Fruit fly (Drosophila melanogaster) whole organism, embryonic: ENCODE measurements around the gene CG12607.

Experiments
- CG12104 ChIP-seq: fragments of 200-800 bp; sonication (Bioruptor generic); optimal IDR thresholded peaks from 3 replicates; lab custom pipeline; 2016; ENCODE audit warnings: missing biosample characterization, missing genetic modification characterization
- CG15514 ChIP-seq: fragments of 200-800 bp; sonication (Bioruptor generic); optimal IDR thresholded peaks from 3 replicates; lab custom pipeline; 2017; ENCODE audit warnings: missing biosample characterization, missing genetic modification characterization, mild to moderate bottlenecking, moderate library complexity, missing genetic modification reagents
- CG1603 ChIP-seq: fragments of 200-800 bp; sonication (Bioruptor generic); optimal IDR thresholded peaks from 2 replicates; lab custom pipeline; 2019; ENCODE audit warnings: missing biosample characterization, mild to moderate bottlenecking, missing genetic modification characterization, moderate library complexity
- CG17361 ChIP-seq: fragments of 200-800 bp; sonication (Bioruptor generic); IDR thresholded peaks from 3 replicates; pipeline ENCODE4 v1.3.6; 2022; ENCODE audit warnings: missing biosample characterization, missing genetic modification characterization
- CG31388 ChIP-seq: fragments of 200-800 bp; sonication (Bioruptor generic); optimal IDR thresholded peaks from 2 replicates; lab custom pipeline; 2016; ENCODE audit warnings: missing biosample characterization, missing genetic modification characterization
- CG3163 ChIP-seq: fragments of 200-800 bp; sonication (Bioruptor generic); optimal IDR thresholded peaks from 3 replicates; lab custom pipeline; 2016; ENCODE audit warnings: missing biosample characterization, missing genetic modification characterization
- CG8290 ChIP-seq, 3 experiments: fragments of 200-800 bp; sonication (Bioruptor generic); optimal IDR thresholded peaks; 2 replicates each; lab custom pipeline; 2016 to 2019; ENCODE audit warnings: missing biosample characterization in 3 of 3, missing genetic modification characterization in 3 of 3, mild to moderate bottlenecking in 2 of 3, moderate library complexity in 1 of 3
- CG9797 ChIP-seq: fragments of 200-800 bp; sonication (Bioruptor generic); optimal IDR thresholded peaks from 3 replicates; lab custom pipeline; 2018; ENCODE audit warnings: missing biosample characterization, mild to moderate bottlenecking, missing genetic modification characterization
- Ets65A ChIP-seq: fragments of 200-800 bp; sonication (Bioruptor generic); peaks from one replicate; lab custom pipeline; 2016; ENCODE audit warnings: missing biosample characterization, missing genetic modification characterization
- Lim3 ChIP-seq: fragments of 200-800 bp; sonication (Bioruptor generic); IDR thresholded peaks from 2 replicates; pipeline ENCODE4 v1.3.6; 2022; ENCODE audit warnings: missing biosample characterization, missing genetic modification characterization
- NFAT ChIP-seq: fragments of 200-800 bp; sonication (Bioruptor generic); IDR thresholded peaks from 2 replicates; pipeline ENCODE4 v1.3.6; 2022; ENCODE audit warnings: missing biosample characterization, missing genetic modification characterization
- Neu2 ChIP-seq: fragments of 200-800 bp; sonication (Bioruptor generic); optimal IDR thresholded peaks from 3 replicates; lab custom pipeline; 2016; ENCODE audit warnings: missing biosample characterization, missing genetic modification characterization, borderline replicate concordance
- Optix ChIP-seq: fragments of 200-800 bp; sonication (Bioruptor generic); IDR thresholded peaks from 3 replicates; pipeline ENCODE4 v1.3.6; 2022; ENCODE audit warnings: missing biosample characterization, missing genetic modification characterization
- Pdp1 ChIP-seq, 2 experiments: fragments of 200-800 bp; sonication (Bioruptor generic); optimal IDR thresholded peaks; 3 replicates each; lab custom pipeline; 2016; ENCODE audit warnings: missing biosample characterization in 2 of 2, missing genetic modification characterization in 2 of 2, mild to moderate bottlenecking in 1 of 2, moderate library complexity in 1 of 2
- Scr ChIP-seq: fragments of 200-800 bp; sonication (Bioruptor generic); IDR thresholded peaks from 2 replicates; pipeline ENCODE4 v1.3.6; 2022; ENCODE audit warnings: missing biosample characterization, missing genetic modification characterization; ENCODE audit not compliant: partially characterized antibody
- Sry-β ChIP-seq: fragments of 200-800 bp; sonication (Bioruptor generic); optimal IDR thresholded peaks from 2 replicates; lab custom pipeline; 2018; ENCODE audit warnings: missing biosample characterization, mild to moderate bottlenecking, missing genetic modification characterization, moderate library complexity
- cad ChIP-seq: fragments of >200 bp; optimal IDR thresholded peaks from 2 replicates; lab custom pipeline; 2017; ENCODE audit warnings: missing biosample characterization, missing genetic modification characterization
- cg ChIP-seq: fragments of 200-800 bp; sonication (Bioruptor generic); optimal IDR thresholded peaks from 3 replicates; lab custom pipeline; 2019; ENCODE audit warnings: missing biosample characterization, mild to moderate bottlenecking, missing genetic modification characterization, moderate library complexity
- dpn ChIP-seq, 2 experiments: fragments of 200-800 bp; sonication (Bioruptor generic); optimal IDR thresholded peaks; 3 replicates each; lab custom pipeline; 2016; ENCODE audit warnings: missing biosample characterization in 2 of 2, missing genetic modification characterization in 2 of 2
- fu2 ChIP-seq: fragments of 200-800 bp; sonication (Bioruptor generic); optimal IDR thresholded peaks from 2 replicates; lab custom pipeline; 2016; ENCODE audit warnings: missing biosample characterization, missing genetic modification characterization
- hb ChIP-seq: fragments of 200-800 bp; sonication (Bioruptor generic); IDR thresholded peaks from 3 replicates; pipeline ENCODE4 v1.3.6; 2022; ENCODE audit warnings: missing biosample characterization, missing genetic modification characterization; ENCODE audit not compliant: partially characterized antibody
- jing ChIP-seq: fragments of 200-800 bp; sonication (Bioruptor generic); optimal IDR thresholded peaks from 2 replicates; lab custom pipeline; 2018; ENCODE audit warnings: missing biosample characterization, mild to moderate bottlenecking, missing genetic modification characterization
- lilli ChIP-seq: fragments of 200-800 bp; sonication (Bioruptor generic); optimal IDR thresholded peaks from 3 replicates; lab custom pipeline; 2016; ENCODE audit warnings: missing biosample characterization, missing genetic modification characterization
- lmd ChIP-seq: fragments of 200-800 bp; sonication (Bioruptor generic); IDR thresholded peaks from 2 replicates; pipeline ENCODE4 v1.3.6; 2022; ENCODE audit warnings: missing biosample characterization, missing genetic modification characterization
- lola ChIP-seq, 3 experiments: fragments of >200 bp in 2 of 3; fragments of 200-800 bp in 1 of 3; sonication (Bioruptor generic) in 1 of 3; optimal IDR thresholded peaks; 2 replicates each; lab custom pipeline; 2017 to 2019; ENCODE audit warnings: missing biosample characterization in 3 of 3, missing genetic modification characterization in 3 of 3, mild to moderate bottlenecking in 1 of 3, moderate library complexity in 1 of 3
- mam ChIP-seq: fragments of 200-800 bp; sonication (Bioruptor generic); optimal IDR thresholded peaks from 3 replicates; lab custom pipeline; 2016; ENCODE audit warnings: missing biosample characterization, missing genetic modification characterization
- org-1 ChIP-seq: fragments of 200-800 bp; sonication (Bioruptor generic); optimal IDR thresholded peaks from 2 replicates; lab custom pipeline; 2017; ENCODE audit warnings: missing biosample characterization, missing genetic modification characterization
- pfk ChIP-seq: fragments of 200-800 bp; sonication (Bioruptor generic); optimal IDR thresholded peaks from 2 replicates; lab custom pipeline; 2018; ENCODE audit warnings: missing biosample characterization, mild to moderate bottlenecking, missing genetic modification characterization, moderate library complexity
- phol ChIP-seq: fragments of 200-800 bp; sonication (Bioruptor generic); optimal IDR thresholded peaks from 3 replicates; lab custom pipeline; 2018; ENCODE audit warnings: missing biosample characterization, mild to moderate bottlenecking, missing genetic modification characterization, moderate library complexity
- pnt ChIP-seq: fragments of 200-800 bp; sonication (Bioruptor generic); optimal IDR thresholded peaks from 3 replicates; lab custom pipeline; 2016; ENCODE audit warnings: missing biosample characterization, missing genetic modification characterization
- ranshi ChIP-seq: fragments of 200-800 bp; sonication (Bioruptor generic); IDR thresholded peaks from 2 replicates; pipeline ENCODE4 v1.3.6; 2022; ENCODE audit warnings: missing biosample characterization, missing genetic modification characterization
- row ChIP-seq: fragments of 200-800 bp; sonication (Bioruptor generic); IDR thresholded peaks from 3 replicates; pipeline ENCODE4 v1.3.6; 2022; ENCODE audit warnings: missing biosample characterization, missing genetic modification characterization
- run ChIP-seq: fragments of 200-800 bp; sonication (Bioruptor generic); optimal IDR thresholded peaks from 3 replicates; lab custom pipeline; 2018; ENCODE audit warnings: missing biosample characterization, mild to moderate bottlenecking, missing genetic modification characterization
- salm ChIP-seq: fragments of 200-800 bp; sonication (Bioruptor generic); optimal IDR thresholded peaks from 2 replicates; lab custom pipeline; 2018; ENCODE audit warnings: missing biosample characterization, mild to moderate bottlenecking, missing genetic modification characterization
- slp2 ChIP-seq: fragments of 200-800 bp; sonication (Bioruptor generic); optimal IDR thresholded peaks from 2 replicates; lab custom pipeline; 2016; ENCODE audit warnings: missing biosample characterization, missing genetic modification characterization
- sr ChIP-seq: fragments of 200-800 bp; sonication (Bioruptor generic); IDR thresholded peaks from 3 replicates; pipeline ENCODE4 v1.3.6; 2022; ENCODE audit warnings: missing biosample characterization, missing genetic modification characterization
- trh ChIP-seq: fragments of 200-800 bp; sonication (Bioruptor generic); optimal IDR thresholded peaks from 2 replicates; lab custom pipeline; 2016; ENCODE audit warnings: missing biosample characterization, missing genetic modification characterization

CG12607 gene

dm6 chr3L:4415326-4416274, 30.8 kb upstream of the CG12607 start (continued):
- TF ChIP-seq hb (no peak), org-1 (no peak), cg (no peak), CG15514 (GFP tag; lab: Kevin White, UChicago) (peak; percentile 6), sr (GFP tag; lab: Robert Waterston, UW) (no peak), ranshi (GFP tag; lab: Robert Waterston, UW) (no peak), pfk (GFP tag; lab: Kevin White, UChicago) (no peak), pnt (GFP tag; lab: Kevin White, UChicago) (no peak), row (GFP tag; lab: Robert Waterston, UW) (no peak), CG9797 (no peak), Scr (GFP tag; lab: Robert Waterston, UW) (no peak)

- TF ChIP-seq NFAT (GFP tag; lab: Robert Waterston, UW) (no peak), lola (GFP tag; optimal IDR thresholded peaks at IDR 0.05; lab: Kevin White, UChicago) (no peak), phol (no peak), jing (GFP tag; lab: Kevin White, UChicago) (no peak), cad (no peak), CG3163 (no peak), CG1603 (no peak), CG12104 (GFP tag; lab: Kevin White, UChicago) (no peak), CG8290 (GFP tag; optimal IDR thresholded peaks at IDR 0.05; lab: Kevin White, UChicago) (no peak), CG8290 (tag; optimal IDR thresholded peaks at IDR 0.05; lab: Kevin White, UChicago) (no peak), Sry-β (GFP tag; lab: Kevin White, UChicago) (no peak), fu2 (GFP tag; lab: Kevin White, UChicago) (no peak), Neu2 (GFP tag; lab: Kevin White, UChicago) (no peak), slp2 (GFP tag; lab: Kevin White, UChicago) (no peak), CG31388 (GFP tag; lab: Kevin White, UChicago) (no peak), Optix (GFP tag; lab: Robert Waterston, UW) (no peak), CG17361 (GFP tag; lab: Robert Waterston, UW) (no peak), CG9797 (no peak), lilli (GFP tag; lab: Kevin White, UChicago) (no peak), run (tag; lab: Kevin White, UChicago) (no peak), mam (GFP tag; lab: Kevin White, UChicago) (no peak)
These were observed 29.3 kb upstream of the CG12607 start for dm6 chr3L:4417068-4417467.

dm6 chr3L:4417543-4417942, 28.8 kb upstream of the CG12607 start:
- no peak for TF ChIP-seq lmd (GFP tag; lab: Robert Waterston, UW)
- no peak for TF ChIP-seq dpn (GFP tag; optimal IDR thresholded peaks at IDR 0.05; lab: Kevin White, UChicago)
- no peak for TF ChIP-seq trh (GFP tag; lab: Kevin White, UChicago)
- TF ChIP-seq sr (GFP tag; lab: Robert Waterston, UW) = peak; percentile 48; the same call in 1 of the 3 replicates
- TF ChIP-seq Ets65A (GFP tag; lab: Kevin White, UChicago) = peak; percentile 86
- TF ChIP-seq Lim3 = no peak
- TF ChIP-seq salm = no peak
- peak in 1 of 2 experiments; percentile 62 for TF ChIP-seq Pdp1 (GFP tag; optimal IDR thresholded peaks at IDR 0.05; lab: Kevin White, UChicago)
